Worm (Caenorhabditis elegans): ENCODE measurements around the gene Y73B6BL.289.
"Not testable (repeated sequence)": the region's sequence is repeated elsewhere in the genome, so short reads cannot be mapped to it uniquely, and the experiment has no call there.

The Y73B6BL.289 gene

ce11 chrIV:6347213-6347612 lies at the start of gene Y73B6BL.289:
Gene Y73B6BL.289 (plus strand): TSS chrIV:6347513.
- TF ChIP-seq duxl-1 (tag; optimal IDR thresholded peaks at IDR 0.05; ENCODE audit: poor library complexity); zfp-3 (GFP tag; conservative IDR thresholded peaks at IDR 0.05); daf-8 (GFP tag; IDR thresholded peaks at IDR 0.05): not testable (repeated sequence)

- TF ChIP-seq daf-16 (GFP tag; optimal IDR thresholded peaks at IDR 0.05) (no peak), daf-16 (tag; optimal IDR thresholded peaks at IDR 0.05) (no peak), attf-4 (tag; optimal IDR thresholded peaks at IDR 0.05) (no peak), pqm-1 (tag; optimal IDR thresholded peaks at IDR 0.05) (no peak), mes-2 (tag; optimal IDR thresholded peaks at IDR 0.05; ENCODE audit: poor library complexity, severe bottlenecking) (no peak), mxl-3 (GFP tag; optimal IDR thresholded peaks at IDR 0.05) (no peak), jun-1 (tag; optimal IDR thresholded peaks at IDR 0.05) (no peak), nhr-11 (tag; optimal IDR thresholded peaks at IDR 0.05) (no peak), zip-2 (tag; optimal IDR thresholded peaks at IDR 0.05) (no peak), aha-1 (tag) (no peak), D1046.2 (GFP tag; IDR thresholded peaks at IDR 0.05) (no peak), ceh-62 (tag; optimal IDR thresholded peaks at IDR 0.05) (no peak), nhr-76 (tag; optimal IDR thresholded peaks at IDR 0.05) (no peak), unc-130 (GFP tag; optimal IDR thresholded peaks at IDR 0.05) (no peak), nhr-102 (tag; optimal IDR thresholded peaks at IDR 0.05) (no peak), ces-1 (GFP tag; optimal IDR thresholded peaks at IDR 0.05) (no peak), tag-97 (GFP tag; IDR thresholded peaks at IDR 0.05) (no peak), egl-43 (GFP tag; IDR thresholded peaks at IDR 0.05) (no peak), dmd-8 (GFP tag; IDR thresholded peaks at IDR 0.05) (no peak), mdl-1 (tag; optimal IDR thresholded peaks at IDR 0.05) (no peak), fos-1 (tag; optimal IDR thresholded peaks at IDR 0.05) (no peak)
These were observed 49.1 kb upstream of the Y73B6BL.289 start, which contains the start of gene srv-27 for ce11 chrIV:6298253-6298652. Gene srv-27 (minus strand): TSS chrIV:6298353.

ce11 chrIV:6299523-6299922 lies 47.8 kb upstream of the Y73B6BL.289 start:
- TF ChIP-seq nhr-111 (GFP tag; optimal IDR thresholded peaks at IDR 0.05) = no peak
- TF ChIP-seq unc-62 (GFP tag; optimal IDR thresholded peaks at IDR 0.05 in 1 of 2) = peak in 1 of 2 experiments; percentile 96
- TF ChIP-seq unc-62 (tag; optimal IDR thresholded peaks at IDR 0.05) = no peak
- no peak for TF ChIP-seq hif-1 (tag; optimal IDR thresholded peaks at IDR 0.05)

DNA sequence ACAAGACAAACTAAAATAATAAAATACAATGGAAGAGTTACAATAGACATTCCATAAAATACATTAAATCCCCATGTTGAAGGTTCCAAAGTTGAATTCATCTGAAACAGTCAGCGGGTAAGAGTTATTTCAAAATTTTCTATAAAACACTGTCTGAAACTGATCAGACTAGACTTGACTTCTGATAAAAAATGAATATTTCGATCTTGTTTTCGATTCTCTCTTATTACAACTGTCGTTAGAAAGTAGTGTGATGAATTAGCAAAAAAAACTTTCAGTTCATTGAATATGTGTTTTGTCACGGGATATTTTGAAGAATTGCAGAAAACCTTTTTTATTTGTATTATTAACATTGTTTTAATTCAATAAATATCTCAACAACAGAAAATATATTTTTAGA lies 45.5 kb upstream of the Y73B6BL.289 start, which contains the start of gene srv-26:
Gene srv-26 (minus strand): TSS at position 101 of the 400 bp plus-strand sequence.
- no peak for TF ChIP-seq nhr-76 (tag; optimal IDR thresholded peaks at IDR 0.05)
- TF ChIP-seq lin-39 (tag; optimal IDR thresholded peaks at IDR 0.05) = no peak

DNA sequence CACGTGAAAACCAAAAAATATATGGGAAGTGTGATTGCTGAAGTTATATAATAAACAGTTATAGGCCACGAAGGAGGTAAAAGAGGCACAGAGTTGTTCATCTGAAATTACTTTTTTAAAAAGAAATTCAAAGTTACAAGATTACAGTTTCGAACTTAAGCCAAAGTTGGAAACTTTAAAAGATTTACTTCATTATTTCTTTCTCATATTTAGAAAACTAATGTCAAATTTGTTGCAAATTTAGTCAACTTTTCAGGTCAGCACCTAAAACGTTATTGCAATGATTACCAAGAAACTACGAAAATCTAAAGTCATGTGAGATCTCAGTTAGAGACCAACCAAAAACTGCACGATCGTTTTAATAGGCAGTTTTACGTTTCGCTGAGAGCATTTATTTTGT lies 43.7 kb upstream of the Y73B6BL.289 start, which contains the start of gene srv-25:
Gene srv-25 (minus strand): TSS at position 101 of the 400 bp plus-strand sequence.
- TF ChIP-seq dve-1 (tag; optimal IDR thresholded peaks at IDR 0.05; ENCODE audit: insufficient read depth) = no peak
- TF ChIP-seq lin-29 (GFP tag; IDR thresholded peaks at IDR 0.05) = no peak
- no peak for TF ChIP-seq php-3 (GFP tag; IDR thresholded peaks at IDR 0.05)

DNA sequence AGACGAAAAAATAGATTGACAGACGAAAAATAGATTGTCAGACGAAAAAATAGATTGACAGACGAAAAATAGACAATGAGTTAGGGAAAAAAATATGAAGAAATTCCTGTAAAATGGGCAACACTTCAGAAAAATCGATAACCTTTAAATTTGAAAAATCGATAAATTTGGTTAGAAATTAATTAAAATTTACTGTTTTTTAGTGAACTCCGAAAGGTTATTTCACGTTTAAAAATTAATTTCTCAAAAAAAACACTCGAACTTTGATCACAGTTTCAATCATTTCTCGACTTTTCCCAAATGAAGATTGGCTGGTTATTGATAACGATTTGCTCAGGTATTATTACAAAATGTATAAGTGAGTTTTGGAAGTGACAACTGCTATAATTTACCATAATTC lies 39.9 kb upstream of the Y73B6BL.289 start, which contains the start of gene csp-2:
Gene csp-2 (plus strand): TSS at position 301 of the 400 bp plus-strand sequence.
- peak; percentile 23 for TF ChIP-seq ceh-28 (tag; optimal IDR thresholded peaks at IDR 0.05)
- no peak for TF ChIP-seq mep-1 (tag; optimal IDR thresholded peaks at IDR 0.05)

Data from whole organism, L4 larva.